Worm (Caenorhabditis elegans) whole organism, L1 larva: ENCODE results near the gene alh-3.

Experiments used
- pag-3 ChIP-seq: sonication (generic microtip); optimal IDR thresholded peaks from 2 replicates; lab custom pipeline; 2017; ENCODE audit warnings: missing genetic modification characterization, mild to moderate bottlenecking, missing compliant biosample characterization, antibody characterized with exemption, borderline replicate concordance; ENCODE audit not compliant: insufficient read depth
- pqm-1 ChIP-seq: sonication (generic microtip); optimal IDR thresholded peaks from 3 replicates; lab custom pipeline; 2017; ENCODE audit warnings: missing biosample characterization, missing genetic modification characterization
- skn-1 ChIP-seq: fragments of 150-350 bp; optimal IDR thresholded peaks from 2 replicates; lab custom pipeline; 2014; ENCODE audit warnings: missing biosample characterization, missing genetic modification characterization
- snpc-4 ChIP-seq: fragments of 150-350 bp; optimal IDR thresholded peaks from 2 replicates; lab custom pipeline; 2014; ENCODE audit warnings: missing biosample characterization, missing genetic modification characterization

DNA sequence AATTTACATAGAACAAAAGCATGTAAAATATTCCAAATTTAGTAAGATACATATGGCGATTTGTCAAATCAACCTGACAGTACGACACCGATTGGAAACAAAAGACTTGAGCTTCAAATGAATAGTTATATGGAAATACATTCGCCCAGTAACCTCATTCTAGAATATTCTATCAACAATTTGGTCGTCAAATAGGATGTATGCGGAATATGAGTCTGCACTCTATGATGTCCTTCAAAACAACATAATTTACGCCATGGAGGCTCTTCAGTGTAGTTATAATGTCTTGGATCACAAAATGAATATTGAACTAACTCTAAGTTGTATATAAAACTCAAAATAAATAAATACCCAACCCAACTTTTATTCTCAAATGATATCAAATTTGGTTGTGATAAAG lies 4.2 kb downstream of the alh-3 start:
- TF ChIP-seq snpc-4 (tag; lab: Kevin White, UChicago): no peak
- TF ChIP-seq skn-1 (tag; lab: Kevin White, UChicago): no peak
- no peak for TF ChIP-seq pag-3 (tag; lab: Kevin White, UChicago)
- TF ChIP-seq pqm-1 (tag; lab: Kevin White, UChicago): no peak
